Worm (Caenorhabditis elegans) whole organism, L4 larva: Measurements from ENCODE around the gene pck-3.
A peak's percentile ranks its signal among the peaks of the same experiment; 100 is the strongest.

Source experiments
- D1046.2 ChIP-seq: fragments of 200-800 bp; sonication (Bioruptor generic); IDR thresholded peaks from 2 replicates; pipeline ENCODE4 v1.3.6; 2022; ENCODE audit warnings: missing genetic modification characterization, missing compliant biosample characterization
- F44E2.7 ChIP-seq: fragments of 200-800 bp; sonication (Bioruptor generic); IDR thresholded peaks from 2 replicates; pipeline ENCODE4 v2.1.2; 2022; ENCODE audit warnings: missing genetic modification characterization, missing compliant biosample characterization
- T20F7.1 ChIP-seq: fragments of 200-800 bp; sonication (Bioruptor generic); optimal IDR thresholded peaks from 2 replicates; lab custom pipeline; 2018; ENCODE audit warnings: mild to moderate bottlenecking, missing genetic modification characterization, missing compliant biosample characterization
- Y105C5A.15 ChIP-seq: fragments of 200-800 bp; sonication (Bioruptor generic); IDR thresholded peaks from 2 replicates; pipeline ENCODE4 v1.3.6; 2022; ENCODE audit warnings: missing genetic modification characterization, missing compliant biosample characterization
- ZK337.2 ChIP-seq: fragments of 200-800 bp; sonication (Bioruptor generic); IDR thresholded peaks from 2 replicates; pipeline ENCODE4 v1.3.6; 2022; ENCODE audit warnings: missing genetic modification reagents, missing genetic modification characterization, missing compliant biosample characterization
- aha-1 ChIP-seq: fragments of 150-350 bp; peaks from one replicate; lab custom pipeline; 2014; ENCODE audit warnings: missing biosample characterization, missing genetic modification characterization
- aly-2 ChIP-seq: sonication (generic microtip); optimal IDR thresholded peaks from 2 replicates; lab custom pipeline; 2018; ENCODE audit warnings: missing biosample characterization, missing genetic modification characterization
- ama-1 ChIP-seq: fragments of 150-350 bp; optimal IDR thresholded peaks from 2 replicates; lab custom pipeline; 2014; ENCODE audit warnings: inconsistent platforms, mixed read lengths
- ceh-32 ChIP-seq: sonication (generic microtip); optimal IDR thresholded peaks from 2 replicates; lab custom pipeline; 2016; ENCODE audit warnings: mild to moderate bottlenecking, missing genetic modification characterization, missing compliant biosample characterization; ENCODE audit not compliant: poor library complexity
- ceh-44 ChIP-seq: fragments of 200-800 bp; sonication (Bioruptor generic); IDR thresholded peaks from 2 replicates; pipeline ENCODE4 v1.3.6; 2022; ENCODE audit warnings: missing genetic modification reagents, missing genetic modification characterization, missing compliant biosample characterization
- ceh-82 ChIP-seq: sonication (generic microtip); optimal IDR thresholded peaks from 2 replicates; lab custom pipeline; 2017; ENCODE audit warnings: missing biosample characterization, missing genetic modification characterization
- daf-16 ChIP-seq, 3 experiments: sonication (generic microtip); optimal IDR thresholded peaks; 2 replicates each; lab custom pipeline; 2016 to 2017; ENCODE audit warnings: missing genetic modification characterization in 3 of 3, missing genetic modification reagents in 3 of 3, mild to moderate bottlenecking in 2 of 3, missing compliant biosample characterization in 2 of 3, missing biosample characterization in 1 of 3, moderate library complexity in 1 of 3
- dmd-9 ChIP-seq: fragments of 200-800 bp; sonication (Bioruptor generic); IDR thresholded peaks from 2 replicates; pipeline ENCODE4 v1.3.6; 2022; ENCODE audit warnings: missing genetic modification reagents, missing genetic modification characterization, missing compliant biosample characterization
- dve-1 ChIP-seq: sonication (generic microtip); optimal IDR thresholded peaks from 2 replicates; lab custom pipeline; 2017; ENCODE audit warnings: antibody characterized with exemption, mild to moderate bottlenecking, missing genetic modification characterization, missing compliant biosample characterization; ENCODE audit not compliant: insufficient read depth
- hlh-11 ChIP-seq: fragments of 200-800 bp; sonication (Bioruptor generic); optimal IDR thresholded peaks from 2 replicates; lab custom pipeline; 2018; ENCODE audit warnings: mild to moderate bottlenecking, missing genetic modification characterization, missing compliant biosample characterization
- hlh-30 ChIP-seq: sonication (generic microtip); optimal IDR thresholded peaks from 2 replicates; lab custom pipeline; 2017; ENCODE audit warnings: antibody characterized with exemption, mild to moderate bottlenecking, missing genetic modification characterization, missing compliant biosample characterization; ENCODE audit not compliant: insufficient read depth
- lim-7 ChIP-seq: fragments of 200-800 bp; sonication (Bioruptor generic); IDR thresholded peaks from 2 replicates; pipeline ENCODE4 v1.3.6; 2022; ENCODE audit warnings: missing genetic modification characterization, missing compliant biosample characterization
- lsy-2 ChIP-seq, 2 experiments: fragments of 150-350 bp in 1 of 2; sonication (generic microtip) in 1 of 2; optimal IDR thresholded peaks; 2 replicates each; lab custom pipeline; 2014 to 2017; ENCODE audit warnings: missing biosample characterization in 2 of 2, missing genetic modification characterization in 2 of 2
- madf-5 ChIP-seq, 2 experiments: fragments of 200-800 bp; sonication (Bioruptor generic); IDR thresholded peaks; 2 replicates each; pipeline ENCODE4 v1.3.6; 2022; ENCODE audit warnings: missing compliant biosample characterization in 2 of 2, missing genetic modification characterization in 2 of 2
- mdl-1 ChIP-seq, 2 experiments: fragments of 150-350 bp in 1 of 2; sonication (generic microtip) in 1 of 2; optimal IDR thresholded peaks; 2 replicates each; lab custom pipeline; 2014 to 2017; ENCODE audit warnings: missing biosample characterization in 2 of 2, missing genetic modification characterization in 2 of 2
- mdt-29 ChIP-seq: fragments of 200-800 bp; sonication (Bioruptor generic); IDR thresholded peaks from 2 replicates; pipeline ENCODE4 v1.3.6; 2022; ENCODE audit warnings: missing genetic modification reagents, missing genetic modification characterization, missing compliant biosample characterization
- mep-1 ChIP-seq: fragments of 150-350 bp; sonication (generic microtip); optimal IDR thresholded peaks from 3 replicates; lab custom pipeline; 2014; ENCODE audit warnings: missing biosample characterization, missing genetic modification characterization
- nhr-111 ChIP-seq: fragments of 200-800 bp; sonication (Bioruptor generic); optimal IDR thresholded peaks from 2 replicates; lab custom pipeline; 2018; ENCODE audit warnings: mild to moderate bottlenecking, missing genetic modification characterization, missing compliant biosample characterization
- nhr-237 ChIP-seq: sonication (generic microtip); optimal IDR thresholded peaks from 2 replicates; lab custom pipeline; 2017; ENCODE audit warnings: missing biosample characterization, missing genetic modification characterization
- nhr-25 ChIP-seq: sonication (generic microtip); optimal IDR thresholded peaks from 2 replicates; lab custom pipeline; 2017; ENCODE audit warnings: missing genetic modification characterization, mild to moderate bottlenecking, missing compliant biosample characterization, antibody characterized with exemption, moderate library complexity, borderline replicate concordance; ENCODE audit not compliant: insufficient read depth
- nhr-28 ChIP-seq: fragments of 150-350 bp; optimal IDR thresholded peaks from 2 replicates; lab custom pipeline; 2014; ENCODE audit warnings: missing biosample characterization, missing genetic modification characterization
- nhr-6 ChIP-seq: fragments of 150-350 bp; optimal IDR thresholded peaks from 2 replicates; lab custom pipeline; 2014; ENCODE audit warnings: missing biosample characterization, missing genetic modification characterization
- php-3 ChIP-seq: fragments of 200-800 bp; sonication (Bioruptor generic); IDR thresholded peaks from 2 replicates; pipeline ENCODE4 v1.3.6; 2022; ENCODE audit warnings: missing genetic modification reagents, missing genetic modification characterization, missing compliant biosample characterization
- pqm-1 ChIP-seq: sonication (generic microtip); optimal IDR thresholded peaks from 2 replicates; lab custom pipeline; 2017; ENCODE audit warnings: missing biosample characterization, missing genetic modification characterization
- rbr-2 ChIP-seq: sonication (generic microtip); optimal IDR thresholded peaks from 2 replicates; lab custom pipeline; 2016; ENCODE audit warnings: missing genotype, missing genetic modification characterization, missing compliant biosample characterization
- sdz-12 ChIP-seq: fragments of 200-800 bp; sonication (Bioruptor generic); optimal IDR thresholded peaks from 2 replicates; lab custom pipeline; 2018; ENCODE audit warnings: mild to moderate bottlenecking, missing genetic modification characterization, missing compliant biosample characterization
- set-16 ChIP-seq: fragments of 200-800 bp; sonication (Bioruptor generic); IDR thresholded peaks from 2 replicates; pipeline ENCODE4 v1.3.6; 2022; ENCODE audit warnings: missing genetic modification reagents, missing genetic modification characterization, missing compliant biosample characterization
- skn-1 ChIP-seq: fragments of 150-350 bp; optimal IDR thresholded peaks from 2 replicates; lab custom pipeline; 2014; ENCODE audit warnings: missing biosample characterization, missing genetic modification characterization
- snpc-1.2 ChIP-seq: fragments of 200-800 bp; sonication (Bioruptor generic); IDR thresholded peaks from 2 replicates; pipeline ENCODE4 v1.3.6; 2022; ENCODE audit warnings: missing genetic modification reagents, missing genetic modification characterization, missing compliant biosample characterization
- spr-3 ChIP-seq: fragments of 200-800 bp; sonication (Bioruptor generic); optimal IDR thresholded peaks from 2 replicates; lab custom pipeline; 2018; ENCODE audit warnings: mild to moderate bottlenecking, missing genetic modification characterization, missing compliant biosample characterization
- tra-1 ChIP-seq: fragments of 200-800 bp; sonication (Bioruptor generic); IDR thresholded peaks from 2 replicates; pipeline ENCODE4 v1.3.6; 2022; ENCODE audit warnings: missing genetic modification reagents, missing genetic modification characterization, missing compliant biosample characterization
- unc-130 ChIP-seq: sonication (generic microtip); optimal IDR thresholded peaks from 2 replicates; lab custom pipeline; 2016; ENCODE audit warnings: missing genetic modification reagents, missing genetic modification characterization, missing compliant biosample characterization
- unc-39 ChIP-seq: sonication (generic microtip); optimal IDR thresholded peaks from 2 replicates; lab custom pipeline; 2017; ENCODE audit warnings: missing biosample characterization, missing genetic modification characterization
- unc-62 ChIP-seq, 3 experiments: fragments of 150-350 bp in 1 of 3; sonication (generic microtip); optimal IDR thresholded peaks in 2 of 3; peaks in 1 of 3; 1 replicate in 1 of 3; 2 replicates in 2 of 3; lab custom pipeline; 2014 to 2017; ENCODE audit warnings: missing biosample characterization in 3 of 3, missing genetic modification characterization in 3 of 3, missing genetic modification reagents in 3 of 3, missing genotype in 1 of 3
- zip-11 ChIP-seq: fragments of 200-800 bp; sonication (Bioruptor generic); IDR thresholded peaks from 2 replicates; pipeline ENCODE4 v1.3.6; 2022; ENCODE audit warnings: missing genetic modification characterization, missing compliant biosample characterization

Gene pck-3

DNA sequence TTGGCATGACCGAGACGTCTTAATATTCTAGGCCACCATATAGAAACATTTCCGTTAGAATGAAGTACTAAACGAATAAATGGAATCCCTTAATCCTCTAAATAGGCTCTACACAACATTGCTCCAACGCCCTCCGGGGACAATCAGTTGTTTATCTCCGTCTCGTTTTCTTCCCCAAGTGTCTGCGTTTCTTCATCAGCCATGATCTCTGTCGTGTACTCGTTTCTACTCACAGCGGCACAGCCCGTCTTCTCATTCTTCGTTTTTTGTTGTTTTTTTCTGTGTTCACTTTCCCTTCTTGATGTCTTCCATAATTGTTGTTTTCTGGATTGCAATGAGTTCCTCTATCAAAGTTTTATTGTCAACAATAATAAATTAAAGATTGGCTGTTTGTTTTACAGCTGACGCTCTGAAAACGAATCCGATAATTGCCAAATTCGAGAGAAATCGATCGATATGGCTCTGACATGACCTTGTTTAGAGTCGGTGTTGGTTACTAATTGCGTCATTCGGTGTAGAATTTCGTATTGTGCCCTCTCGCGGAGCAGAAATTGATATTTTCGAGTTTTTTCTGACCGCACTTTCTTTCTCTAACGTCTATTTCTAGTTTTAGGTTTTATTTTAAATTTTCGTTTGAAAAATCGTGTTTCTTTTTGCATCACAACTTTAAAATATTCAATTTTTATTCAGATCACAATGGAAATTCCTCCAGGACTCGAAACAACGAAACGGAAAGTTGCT is 45.0 kb downstream of the pck-3 start, which contains the start of gene pfkb-1.2:
Gene pfkb-1.2, plus strand, starts transcription at position 691 of the 741 bp plus-strand sequence.
- TF ChIP-seq pqm-1 (no peak), nhr-237 (no peak), skn-1 (tag; lab: Kevin White, UChicago) (no peak), dve-1 (tag; lab: Kevin White, UChicago) (peak; percentile 17), dmd-9 (no peak), zip-11 (no peak), unc-39 (tag; lab: Kevin White, UChicago) (no peak), nhr-28 (tag; lab: Kevin White, UChicago) (peak; percentile 30), ZK337.2 (GFP tag; lab: Robert Waterston, UW) (no peak), T20F7.1 (GFP tag; lab: Kevin White, UChicago) (no peak), ceh-44 (no peak), ceh-82 (tag; lab: Kevin White, UChicago) (no peak), D1046.2 (GFP tag; lab: Robert Waterston, UW) (no peak), lsy-2 (tag; optimal IDR thresholded peaks at IDR 0.05; lab: Kevin White, UChicago) (no peak), daf-16 (GFP tag; optimal IDR thresholded peaks at IDR 0.05; lab: Kevin White, UChicago) (peak in 1 of 2 experiments; percentile 63), daf-16 (tag; optimal IDR thresholded peaks at IDR 0.05; lab: Kevin White, UChicago) (peak; percentile 73), mep-1 (tag; lab: Kevin White, UChicago) (peak; percentile 17), hlh-11 (tag; lab: Kevin White, UChicago) (peak; percentile 24), nhr-25 (tag; lab: Kevin White, UChicago) (no peak), nhr-111 (GFP tag; lab: Kevin White, UChicago) (no peak), php-3 (GFP tag; lab: Robert Waterston, UW) (no peak), rbr-2 (tag; lab: Kevin White, UChicago) (peak; percentile 55)

DNA sequence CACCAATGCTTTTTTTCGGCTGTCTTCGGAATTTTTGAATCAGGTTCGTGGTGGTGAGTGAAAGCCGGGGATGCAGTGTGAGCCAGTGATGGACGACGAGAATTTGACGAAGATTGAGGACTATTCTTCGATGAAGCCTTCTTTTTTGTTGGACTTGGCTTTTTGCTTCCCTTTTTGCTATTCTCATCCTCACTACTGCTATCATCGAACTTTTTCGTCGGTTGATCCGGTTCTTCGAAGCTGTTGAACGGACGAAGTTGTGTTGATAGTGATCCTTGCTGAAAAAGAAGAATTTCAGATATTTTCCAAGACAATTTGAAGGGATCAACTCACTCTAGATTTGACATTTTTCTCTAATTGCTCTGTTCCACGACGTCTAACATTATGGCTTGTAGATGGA is 47.7 kb downstream of the pck-3 start:
- TF ChIP-seq aha-1 (tag; lab: Kevin White, UChicago) (peak; percentile 96), zip-11 (no peak), unc-62 (GFP tag; optimal IDR thresholded peaks at IDR 0.05 in 1 of 2; lab: Kevin White, UChicago) (peak in 1 of 2 experiments; percentile 90), unc-62 (tag; optimal IDR thresholded peaks at IDR 0.05; lab: Kevin White, UChicago) (no peak), mdl-1 (tag; optimal IDR thresholded peaks at IDR 0.05; lab: Kevin White, UChicago) (no peak)
- TF ChIP-seq, all 104 proteins: peak for 2

DNA sequence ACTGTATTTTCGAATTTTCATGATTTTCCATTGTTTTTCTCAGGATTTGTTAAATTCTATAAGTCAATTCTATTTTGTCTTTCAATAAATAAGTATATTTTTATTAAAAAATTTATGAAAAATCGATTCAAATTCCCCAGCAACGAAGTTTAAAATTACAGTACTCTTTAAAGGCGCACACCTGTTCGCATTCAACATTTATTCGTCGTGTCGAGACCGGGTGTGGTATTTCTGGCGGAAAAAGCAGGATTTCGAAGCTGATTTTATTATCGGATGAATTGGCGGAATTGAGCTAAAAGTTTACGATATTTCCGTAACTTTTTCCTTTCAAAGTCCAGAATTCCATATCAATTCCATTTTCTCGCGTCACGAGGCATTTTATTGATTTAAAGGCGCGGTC is 49.0 kb downstream of the pck-3 start:
- peak; percentile 55; the same call in 1 of the 2 replicates for TF ChIP-seq snpc-1.2 (GFP tag; lab: Robert Waterston, UW)
- no peak for TF ChIP-seq daf-16 (GFP tag; optimal IDR thresholded peaks at IDR 0.05; lab: Kevin White, UChicago)
- TF ChIP-seq daf-16 (tag; optimal IDR thresholded peaks at IDR 0.05; lab: Kevin White, UChicago), result no peak

DNA sequence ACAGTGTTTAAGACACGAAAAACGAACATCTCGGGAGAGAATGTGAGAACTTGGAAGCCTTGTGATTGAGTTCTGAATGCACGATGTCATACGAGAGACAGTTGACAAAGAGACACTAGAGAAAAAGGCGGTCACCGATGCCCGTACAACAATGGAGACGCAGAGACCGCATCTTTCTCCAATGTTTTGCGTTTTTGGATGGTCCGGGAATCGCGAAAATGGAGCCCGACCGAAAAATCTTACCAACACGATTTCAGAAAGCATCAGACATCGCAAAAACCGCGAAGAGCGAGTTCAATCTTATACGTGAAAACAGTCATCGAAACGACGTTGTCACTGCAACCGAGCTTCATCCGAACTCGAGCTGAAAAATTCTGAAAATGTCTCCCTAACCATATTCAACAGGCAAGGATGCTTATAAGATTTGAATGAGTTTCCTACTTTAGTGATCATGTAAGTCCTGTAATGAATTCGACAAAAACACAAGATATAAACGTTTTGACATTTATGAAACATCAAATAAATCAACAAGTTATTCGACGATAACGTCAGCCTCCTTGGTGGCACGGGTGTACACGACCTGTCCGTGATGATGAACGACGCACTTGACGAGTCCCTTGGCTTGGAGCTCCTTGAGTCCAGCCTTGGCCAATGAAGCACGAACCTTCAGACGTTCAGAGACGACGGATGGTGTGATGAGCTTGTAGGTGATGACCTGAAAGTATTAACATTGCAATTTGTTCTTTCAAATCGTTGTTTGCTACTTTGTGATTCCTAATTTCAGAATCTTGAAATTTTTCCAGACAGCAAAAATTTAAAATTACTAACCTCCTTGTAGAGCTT is 50.4 kb downstream of the pck-3 start, which contains the start of gene inx-7:
Gene inx-7, minus strand, starts transcription at position 37 of the 843 bp plus-strand sequence.
- TF ChIP-seq spr-3 (GFP tag; lab: Kevin White, UChicago), result no peak
- TF ChIP-seq lim-7 (GFP tag; lab: Robert Waterston, UW), result no peak
- TF ChIP-seq madf-5 (GFP tag; IDR thresholded peaks at IDR 0.05; lab: Robert Waterston, UW), result no peak
- 0 out of 2 replicates have a peak, but pooled peaks have one; percentile 42 for TF ChIP-seq Y105C5A.15 (GFP tag; lab: Robert Waterston, UW)
- peak; percentile 36 for TF ChIP-seq ama-1 (lab: Kevin White, UChicago)
- TF ChIP-seq ceh-32 (tag; lab: Kevin White, UChicago), result no peak
- peak in 1 of 2 experiments; percentile 6 for TF ChIP-seq daf-16 (GFP tag; optimal IDR thresholded peaks at IDR 0.05; lab: Kevin White, UChicago)
- peak; percentile 14 for TF ChIP-seq daf-16 (tag; optimal IDR thresholded peaks at IDR 0.05; lab: Kevin White, UChicago)
- TF ChIP-seq ceh-44, result no peak
- TF ChIP-seq hlh-30 (tag; lab: Kevin White, UChicago), result peak; percentile 84
- no peak for TF ChIP-seq sdz-12 (GFP tag; lab: Kevin White, UChicago)
- no peak for TF ChIP-seq dmd-9
- TF ChIP-seq tra-1, result no peak
- peak; percentile 35 for TF ChIP-seq rbr-2 (tag; lab: Kevin White, UChicago)
- no peak for TF ChIP-seq nhr-6 (tag; lab: Kevin White, UChicago)
- TF ChIP-seq unc-130, result peak; percentile 70
- no peak for TF ChIP-seq unc-39 (tag; lab: Kevin White, UChicago)
- no peak for TF ChIP-seq set-16 (GFP tag; lab: Robert Waterston, UW)
- TF ChIP-seq F44E2.7, result 0 out of 2 replicates have a peak, but pooled peaks have one; percentile 2
- peak; percentile 32; the same call in 1 of the 2 replicates for TF ChIP-seq mdt-29 (GFP tag; lab: Robert Waterston, UW)
- peak; percentile 26 for TF ChIP-seq aly-2 (tag; lab: Kevin White, UChicago)
